Worm (Caenorhabditis elegans) whole organism, mixed stage, embryonic: ENCODE measurements around the gene K05D4.9.

Experiments used
- M03D4.4 ChIP-seq: sonication (generic microtip); optimal IDR thresholded peaks from 2 replicates; lab custom pipeline; 2017; ENCODE audit warnings: mild to moderate bottlenecking, missing genetic modification characterization, missing compliant biosample characterization
- blmp-1 ChIP-seq: fragments of 150-350 bp; optimal IDR thresholded peaks from 2 replicates; lab custom pipeline; 2014; ENCODE audit warnings: missing biosample characterization, missing genetic modification characterization
- ceh-39 ChIP-seq: fragments of 150-350 bp; optimal IDR thresholded peaks from 2 replicates; lab custom pipeline; 2014; ENCODE audit warnings: missing biosample characterization, missing genetic modification characterization
- ceh-43 ChIP-seq: fragments of 200-800 bp; sonication (Bioruptor generic); optimal IDR thresholded peaks from 2 replicates; lab custom pipeline; 2018; ENCODE audit warnings: mild to moderate bottlenecking, missing genetic modification characterization, moderate library complexity, missing compliant biosample characterization
- ceh-83 ChIP-seq: fragments of 200-800 bp; sonication (Bioruptor generic); optimal IDR thresholded peaks from 2 replicates; lab custom pipeline; 2018; ENCODE audit warnings: mild to moderate bottlenecking, missing genetic modification characterization, missing compliant biosample characterization
- ces-1 ChIP-seq: fragments of 150-350 bp; optimal IDR thresholded peaks from 2 replicates; lab custom pipeline; 2014; ENCODE audit warnings: missing biosample characterization, missing genetic modification reagents, missing genetic modification characterization
- cnd-1 ChIP-seq: fragments of 200-800 bp; sonication (Bioruptor generic); optimal IDR thresholded peaks from 2 replicates; lab custom pipeline; 2018; ENCODE audit warnings: mild to moderate bottlenecking, missing genetic modification characterization, missing compliant biosample characterization
- drap-1 ChIP-seq: fragments of 200-800 bp; sonication (Bioruptor generic); optimal IDR thresholded peaks from 3 replicates; lab custom pipeline; 2018; ENCODE audit warnings: mild to moderate bottlenecking, missing genetic modification characterization, missing compliant biosample characterization
- elt-1 ChIP-seq: sonication (generic microtip); optimal IDR thresholded peaks from 2 replicates; lab custom pipeline; 2017; ENCODE audit warnings: missing genetic modification characterization, mild to moderate bottlenecking, missing compliant biosample characterization, antibody characterized with exemption, moderate library complexity, borderline replicate concordance; ENCODE audit not compliant: insufficient read depth
- elt-3 ChIP-seq: fragments of 150-350 bp; optimal IDR thresholded peaks from 2 replicates; lab custom pipeline; 2014; ENCODE audit warnings: missing biosample characterization, missing genetic modification characterization
- flh-1 ChIP-seq: fragments of 200-800 bp; sonication (Bioruptor generic); optimal IDR thresholded peaks from 2 replicates; lab custom pipeline; 2018; ENCODE audit warnings: mild to moderate bottlenecking, missing genetic modification characterization, moderate library complexity, missing compliant biosample characterization
- ham-2 ChIP-seq: fragments of 200-800 bp; sonication (Bioruptor generic); optimal IDR thresholded peaks from 2 replicates; lab custom pipeline; 2018; ENCODE audit warnings: mild to moderate bottlenecking, missing genetic modification characterization, missing compliant biosample characterization
- hlh-1 ChIP-seq: fragments of 150-350 bp; optimal IDR thresholded peaks from 2 replicates; lab custom pipeline; 2014; ENCODE audit warnings: missing biosample characterization, missing genetic modification reagents, missing genetic modification characterization
- lin-13 ChIP-seq: fragments of 150-350 bp; optimal IDR thresholded peaks from 2 replicates; lab custom pipeline; 2014; ENCODE audit warnings: missing biosample characterization, missing genetic modification characterization
- lsy-2 ChIP-seq: fragments of 150-350 bp; optimal IDR thresholded peaks from 2 replicates; lab custom pipeline; 2014; ENCODE audit warnings: missing biosample characterization, missing genetic modification characterization
- mab-5 ChIP-seq: fragments of 150-350 bp; optimal IDR thresholded peaks from 2 replicates; lab custom pipeline; 2014; ENCODE audit warnings: missing biosample characterization, missing genetic modification characterization
- mls-2 ChIP-seq: sonication (generic microtip); optimal IDR thresholded peaks from 2 replicates; lab custom pipeline; 2016; ENCODE audit warnings: mild to moderate bottlenecking, missing genetic modification characterization, moderate library complexity, missing compliant biosample characterization
- nhr-12 ChIP-seq: fragments of 150-350 bp; optimal IDR thresholded peaks from 2 replicates; lab custom pipeline; 2014; ENCODE audit warnings: missing biosample characterization, missing genetic modification characterization
- nhr-2 ChIP-seq: fragments of 150-350 bp; optimal IDR thresholded peaks from 2 replicates; lab custom pipeline; 2014; ENCODE audit warnings: missing biosample characterization, missing genetic modification characterization
- nhr-237 ChIP-seq: fragments of 150-350 bp; optimal IDR thresholded peaks from 2 replicates; lab custom pipeline; 2014; ENCODE audit warnings: missing biosample characterization, missing genetic modification characterization
- nhr-76 ChIP-seq: sonication (generic microtip); optimal IDR thresholded peaks from 2 replicates; lab custom pipeline; 2017; ENCODE audit warnings: missing biosample characterization, missing genetic modification characterization
- sem-2 ChIP-seq: fragments of 200-800 bp; sonication (Bioruptor generic); optimal IDR thresholded peaks from 2 replicates; lab custom pipeline; 2018; ENCODE audit warnings: mild to moderate bottlenecking, missing genetic modification characterization, missing compliant biosample characterization
- snpc-4 ChIP-seq: fragments of 150-350 bp; optimal IDR thresholded peaks from 2 replicates; lab custom pipeline; 2014; ENCODE audit warnings: missing biosample characterization, missing genetic modification characterization
- sptf-1 ChIP-seq: sonication (generic microtip); optimal IDR thresholded peaks from 2 replicates; lab custom pipeline; 2017; ENCODE audit warnings: mild to moderate bottlenecking, missing genetic modification characterization, moderate library complexity, missing compliant biosample characterization
- tbx-8 ChIP-seq: fragments of 200-800 bp; sonication (Bioruptor generic); optimal IDR thresholded peaks from 2 replicates; lab custom pipeline; 2018; ENCODE audit warnings: mild to moderate bottlenecking, missing genetic modification characterization, moderate library complexity, missing compliant biosample characterization
- unc-120 ChIP-seq: sonication (generic microtip); optimal IDR thresholded peaks from 2 replicates; lab custom pipeline; 2017; ENCODE audit warnings: missing genetic modification characterization, missing compliant biosample characterization; ENCODE audit not compliant: poor library complexity, severe bottlenecking
- unc-39 ChIP-seq: fragments of 150-350 bp; optimal IDR thresholded peaks from 2 replicates; lab custom pipeline; 2014; ENCODE audit warnings: missing biosample characterization, missing genetic modification characterization
- unc-62 ChIP-seq: fragments of 150-350 bp; optimal IDR thresholded peaks from 2 replicates; lab custom pipeline; 2014; ENCODE audit warnings: missing biosample characterization, missing genetic modification reagents, missing genetic modification characterization
- zip-8 ChIP-seq: fragments of 150-350 bp; optimal IDR thresholded peaks from 2 replicates; lab custom pipeline; 2014; ENCODE audit warnings: missing biosample characterization, missing genetic modification characterization

Gene K05D4.9

DNA sequence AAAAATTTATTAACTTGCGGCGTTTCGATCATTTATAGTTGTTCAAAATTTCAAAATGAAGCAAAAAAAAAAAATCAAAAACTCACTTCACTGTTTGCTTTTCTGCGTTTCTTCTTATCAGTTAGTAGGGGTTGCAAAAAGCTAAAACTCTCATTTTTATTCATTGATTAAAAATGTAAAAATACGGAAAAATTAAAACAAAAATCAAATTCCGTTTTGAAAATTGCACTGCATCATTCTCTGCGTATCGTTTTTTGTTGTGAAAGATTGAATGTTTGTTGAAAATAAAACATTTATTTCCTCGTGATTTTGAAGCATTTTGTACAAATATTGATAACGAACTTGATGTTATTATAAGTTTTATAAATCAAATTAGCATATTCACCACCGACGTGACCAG lies 42.5 kb downstream of the K05D4.9 start:
- TF ChIP-seq ceh-43 (GFP tag; lab: Kevin White, UChicago) (no peak), drap-1 (GFP tag; lab: Kevin White, UChicago) (no peak), flh-1 (GFP tag; lab: Kevin White, UChicago) (no peak), elt-1 (tag; lab: Kevin White, UChicago) (no peak), zip-8 (tag; lab: Kevin White, UChicago) (no peak), ces-1 (GFP tag; lab: Kevin White, UChicago) (no peak), snpc-4 (tag; lab: Kevin White, UChicago) (no peak)

DNA sequence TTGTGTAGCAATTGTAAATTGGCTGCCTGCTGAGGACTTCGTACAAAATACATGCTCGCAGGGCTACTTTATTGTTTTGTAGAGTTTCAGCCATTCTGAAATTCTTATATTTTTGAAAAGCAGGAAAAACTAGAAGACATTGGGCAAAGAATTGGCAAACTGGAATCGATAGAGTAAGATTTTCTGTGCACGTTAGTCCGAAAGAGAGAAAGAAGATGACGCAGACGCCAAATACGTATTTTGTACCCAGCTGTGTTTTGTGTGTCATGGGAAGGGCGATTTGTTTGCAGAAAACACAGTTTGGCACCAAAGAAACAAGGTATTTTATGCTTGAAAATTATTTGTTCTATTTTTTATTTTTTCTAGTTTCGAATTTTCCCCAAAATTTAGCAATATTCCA lies 44.2 kb downstream of the K05D4.9 start, which contains the start of gene fbxa-143:
Gene fbxa-143 (minus strand): TSS at position 101 of the 400 bp plus-strand sequence.
- TF ChIP-seq ces-1 (GFP tag; lab: Kevin White, UChicago), result no peak
- no peak for TF ChIP-seq nhr-76 (tag; lab: Kevin White, UChicago)
- TF ChIP-seq ham-2, result no peak
- TF ChIP-seq lsy-2 (tag; lab: Kevin White, UChicago), result no peak
- TF ChIP-seq cnd-1, result no peak
- TF ChIP-seq ceh-83 (GFP tag; lab: Kevin White, UChicago), result no peak
- no peak for TF ChIP-seq ceh-43 (GFP tag; lab: Kevin White, UChicago)
- TF ChIP-seq mab-5 (tag; lab: Kevin White, UChicago), result no peak
- no peak for TF ChIP-seq blmp-1 (tag; lab: Kevin White, UChicago)
- TF ChIP-seq sem-2 (GFP tag; lab: Kevin White, UChicago), result no peak

DNA sequence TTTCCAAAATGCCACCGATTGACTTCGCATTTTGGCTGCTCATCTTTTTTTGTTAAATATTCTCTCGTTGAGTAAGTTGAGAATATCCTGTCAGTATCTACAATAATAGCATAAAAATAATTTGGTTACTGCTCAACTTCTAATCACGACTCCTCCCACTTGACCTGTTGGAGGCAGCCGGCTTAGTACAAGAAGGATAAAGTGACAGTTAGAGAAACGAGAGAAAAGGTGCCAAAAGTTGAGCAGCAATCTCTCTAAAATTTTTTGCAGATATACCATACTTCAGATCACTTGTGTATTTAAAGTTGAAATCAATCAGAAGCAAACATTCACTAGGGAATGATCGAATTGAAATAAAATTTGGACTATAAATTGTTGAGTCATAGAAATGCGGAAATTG lies 46.9 kb downstream of the K05D4.9 start, which contains the start of gene nhr-111:
Gene nhr-111 (minus strand): TSS at position 101 of the 400 bp plus-strand sequence.
- TF ChIP-seq sem-2 (GFP tag; lab: Kevin White, UChicago), result no peak
- TF ChIP-seq snpc-4 (tag; lab: Kevin White, UChicago), result no peak
- no peak for TF ChIP-seq sptf-1 (tag; lab: Kevin White, UChicago)
- no peak for TF ChIP-seq drap-1 (GFP tag; lab: Kevin White, UChicago)
- no peak for TF ChIP-seq elt-3 (tag; lab: Kevin White, UChicago)
- TF ChIP-seq nhr-237 (tag; lab: Kevin White, UChicago), result no peak
- no peak for TF ChIP-seq tbx-8 (GFP tag; lab: Kevin White, UChicago)
- TF ChIP-seq cnd-1, result no peak
- TF ChIP-seq nhr-2 (tag; lab: Kevin White, UChicago), result no peak

DNA sequence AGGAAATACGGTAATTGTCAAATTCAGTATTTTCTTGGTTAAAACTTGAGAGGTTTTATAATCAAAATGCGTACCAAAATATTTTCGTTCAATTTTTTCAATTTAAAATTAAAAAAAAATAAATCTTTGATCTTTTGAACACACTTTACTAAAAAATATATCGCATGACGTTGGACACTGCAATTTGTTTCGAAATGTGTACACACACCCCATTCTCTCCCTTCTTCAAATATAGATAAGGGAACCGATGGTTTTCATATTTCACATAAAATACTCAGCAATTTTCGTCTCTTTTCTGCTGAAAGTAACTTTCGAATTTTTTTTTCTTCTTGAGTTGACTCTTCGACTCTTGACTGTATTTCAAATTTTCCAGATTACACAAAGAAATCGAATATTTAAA lies 50.2 kb downstream of the K05D4.9 start:
- no peak for TF ChIP-seq M03D4.4 (tag; lab: Kevin White, UChicago)
- TF ChIP-seq, all 35 proteins: peak for 0

DNA sequence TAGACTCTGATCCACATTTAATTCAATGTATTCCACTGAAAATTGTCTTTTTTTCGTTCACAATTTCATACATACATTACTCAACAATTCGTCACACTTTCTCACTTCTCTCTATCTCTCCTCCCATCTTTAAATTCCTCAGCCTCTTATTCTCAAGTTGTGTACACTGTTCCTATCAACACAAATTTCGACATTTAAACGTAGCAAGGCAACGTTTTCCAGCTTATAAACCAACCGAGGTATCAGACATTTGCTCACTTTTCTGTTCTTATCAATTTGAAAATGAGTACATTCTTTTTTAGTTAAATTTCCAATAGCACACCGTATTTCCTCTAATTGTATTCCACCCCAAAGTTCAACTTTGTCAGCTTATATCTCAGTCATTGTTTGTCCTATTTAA lies 50.7 kb downstream of the K05D4.9 start, which contains the start of gene skr-3:
Gene skr-3 (plus strand): TSS at position 163 of the 400 bp plus-strand sequence.
- TF ChIP-seq zip-8 (tag; lab: Kevin White, UChicago), result no peak
- no peak for TF ChIP-seq sem-2 (GFP tag; lab: Kevin White, UChicago)
- no peak for TF ChIP-seq snpc-4 (tag; lab: Kevin White, UChicago)
- TF ChIP-seq unc-62 (GFP tag; lab: Kevin White, UChicago), result no peak
- no peak for TF ChIP-seq unc-39 (tag; lab: Kevin White, UChicago)
- no peak for TF ChIP-seq cnd-1
- no peak for TF ChIP-seq ham-2

DNA sequence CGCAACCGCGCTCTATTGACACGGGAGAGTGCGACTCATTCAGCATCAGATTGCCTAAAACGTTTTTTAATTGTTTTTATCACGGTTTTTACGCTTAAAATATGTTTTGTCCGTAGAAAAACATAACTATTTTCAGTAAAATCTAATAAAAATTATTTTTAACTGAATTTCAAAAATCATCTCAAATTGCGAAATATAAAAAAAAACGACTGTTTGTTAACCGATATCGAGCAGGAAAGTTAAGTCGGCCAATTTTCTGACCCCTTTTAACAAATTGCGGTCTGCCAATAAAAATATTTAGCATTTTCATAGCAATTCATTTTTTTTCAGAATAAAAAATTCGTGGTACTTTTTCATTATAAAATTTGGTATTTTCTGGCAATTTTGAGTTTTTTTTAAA lies 51.1 kb downstream of the K05D4.9 start:
- TF ChIP-seq tbx-8 (GFP tag; lab: Kevin White, UChicago) (no peak), ham-2 (no peak), ces-1 (GFP tag; lab: Kevin White, UChicago) (no peak), elt-1 (tag; lab: Kevin White, UChicago) (no peak), nhr-237 (tag; lab: Kevin White, UChicago) (no peak), drap-1 (GFP tag; lab: Kevin White, UChicago) (no peak), ceh-43 (GFP tag; lab: Kevin White, UChicago) (no peak), blmp-1 (tag; lab: Kevin White, UChicago) (no peak), nhr-76 (tag; lab: Kevin White, UChicago) (no peak), nhr-12 (tag; lab: Kevin White, UChicago) (no peak), ceh-39 (tag; lab: Kevin White, UChicago) (no peak), snpc-4 (tag; lab: Kevin White, UChicago) (no peak), unc-39 (tag; lab: Kevin White, UChicago) (no peak), mls-2 (tag; lab: Kevin White, UChicago) (no peak), hlh-1 (tag; lab: Kevin White, UChicago) (no peak), ceh-83 (GFP tag; lab: Kevin White, UChicago) (no peak), lin-13 (no peak), unc-120 (tag; lab: Kevin White, UChicago) (no peak), lsy-2 (tag; lab: Kevin White, UChicago) (no peak)
